Worm (Caenorhabditis elegans) whole organism, late embryonic: ENCODE measurements around the gene F19H8.2.
A peak's percentile ranks its signal among the peaks of the same experiment; 100 is the strongest.

Source experiments
- K02D7.2 ChIP-seq: sonication (generic microtip); optimal IDR thresholded peaks from 2 replicates; lab custom pipeline; 2017; ENCODE audit warnings: mild to moderate bottlenecking, missing genetic modification characterization, missing compliant biosample characterization
- T23F11.4 ChIP-seq: fragments of 200-800 bp; sonication (Bioruptor generic); optimal IDR thresholded peaks from 2 replicates; lab custom pipeline; 2018; ENCODE audit warnings: mild to moderate bottlenecking, missing genetic modification characterization, missing compliant biosample characterization
- Y22D7AL.16 ChIP-seq: sonication (generic microtip); optimal IDR thresholded peaks from 2 replicates; lab custom pipeline; 2016; ENCODE audit warnings: missing genetic modification characterization, missing compliant biosample characterization
- ama-1 ChIP-seq: fragments of 150-350 bp; optimal IDR thresholded peaks from 2 replicates; lab custom pipeline; 2014
- ceh-14 ChIP-seq: sonication (generic microtip); optimal IDR thresholded peaks from 2 replicates; lab custom pipeline; 2016; ENCODE audit warnings: missing genotype, missing genetic modification characterization, missing compliant biosample characterization
- ceh-18 ChIP-seq: sonication (generic microtip); optimal IDR thresholded peaks from 2 replicates; lab custom pipeline; 2016; ENCODE audit warnings: missing genetic modification characterization, missing compliant biosample characterization
- ceh-2 ChIP-seq: sonication (generic microtip); optimal IDR thresholded peaks from 2 replicates; lab custom pipeline; 2016; ENCODE audit warnings: missing genotype, missing genetic modification characterization, missing compliant biosample characterization
- ceh-34 ChIP-seq: sonication (generic microtip); optimal IDR thresholded peaks from 2 replicates; lab custom pipeline; 2016; ENCODE audit warnings: mild to moderate bottlenecking, missing genetic modification characterization, missing compliant biosample characterization
- ceh-45 ChIP-seq: fragments of 200-800 bp; sonication (Bioruptor generic); IDR thresholded peaks from 2 replicates; pipeline ENCODE4 v1.3.6; 2022; ENCODE audit warnings: missing genetic modification reagents, missing genetic modification characterization, missing compliant biosample characterization
- ceh-48 ChIP-seq: sonication (generic microtip); optimal IDR thresholded peaks from 2 replicates; lab custom pipeline; 2016; ENCODE audit warnings: missing genetic modification characterization, inconsistent platforms, missing compliant biosample characterization
- ceh-6 ChIP-seq: fragments of 200-800 bp; sonication (Bioruptor generic); optimal IDR thresholded peaks from 2 replicates; lab custom pipeline; 2018; ENCODE audit warnings: mild to moderate bottlenecking, missing genetic modification characterization, missing compliant biosample characterization
- ceh-9 ChIP-seq: sonication (generic microtip); optimal IDR thresholded peaks from 2 replicates; lab custom pipeline; 2016; ENCODE audit warnings: mild to moderate bottlenecking, missing genetic modification characterization, inconsistent platforms, missing compliant biosample characterization
- dmd-4 ChIP-seq: sonication (generic microtip); optimal IDR thresholded peaks from 2 replicates; lab custom pipeline; 2016; ENCODE audit warnings: borderline replicate concordance, missing genetic modification characterization, missing compliant biosample characterization
- dve-1 ChIP-seq: sonication (generic microtip); optimal IDR thresholded peaks from 2 replicates; lab custom pipeline; 2017; ENCODE audit warnings: antibody characterized with exemption, mild to moderate bottlenecking, missing genetic modification characterization, missing compliant biosample characterization
- elt-2 ChIP-seq: sonication (generic microtip); optimal IDR thresholded peaks from 2 replicates; lab custom pipeline; 2016; ENCODE audit warnings: missing genetic modification reagents, missing genetic modification characterization, missing compliant biosample characterization
- ets-4 ChIP-seq: sonication (generic microtip); optimal IDR thresholded peaks from 2 replicates; lab custom pipeline; 2016; ENCODE audit warnings: missing genetic modification characterization, missing compliant biosample characterization
- fkh-10 ChIP-seq: fragments of 150-350 bp; optimal IDR thresholded peaks from 2 replicates; lab custom pipeline; 2014; ENCODE audit warnings: missing biosample characterization, missing genetic modification reagents, missing genetic modification characterization
- hlh-13 ChIP-seq: fragments of 200-800 bp; sonication (Bioruptor generic); optimal IDR thresholded peaks from 2 replicates; lab custom pipeline; 2018; ENCODE audit warnings: mild to moderate bottlenecking, missing genetic modification characterization, missing compliant biosample characterization
- hlh-30 ChIP-seq: sonication (generic microtip); optimal IDR thresholded peaks from 2 replicates; lab custom pipeline; 2017; ENCODE audit warnings: antibody characterized with exemption, missing genetic modification characterization, missing compliant biosample characterization; ENCODE audit not compliant: insufficient read depth
- hlh-6 ChIP-seq: sonication (generic microtip); optimal IDR thresholded peaks from 2 replicates; lab custom pipeline; 2016; ENCODE audit warnings: missing genotype, missing genetic modification characterization, missing compliant biosample characterization
- hlh-8 ChIP-seq: sonication (generic microtip); optimal IDR thresholded peaks from 2 replicates; lab custom pipeline; 2016; ENCODE audit warnings: missing genotype, missing genetic modification characterization, missing compliant biosample characterization
- nhr-11 ChIP-seq: fragments of 150-350 bp; optimal IDR thresholded peaks from 2 replicates; lab custom pipeline; 2014; ENCODE audit warnings: missing biosample characterization, missing genetic modification characterization
- odd-2 ChIP-seq: sonication (generic microtip); optimal IDR thresholded peaks from 2 replicates; lab custom pipeline; 2017; ENCODE audit warnings: antibody characterized with exemption, mild to moderate bottlenecking, missing genetic modification characterization, missing compliant biosample characterization
- pag-3 ChIP-seq: sonication (generic microtip); optimal IDR thresholded peaks from 2 replicates; lab custom pipeline; 2016; ENCODE audit warnings: missing compliant biosample characterization, missing genetic modification characterization, borderline replicate concordance
- pat-9 ChIP-seq: fragments of 200-800 bp; sonication (Bioruptor generic); optimal IDR thresholded peaks from 2 replicates; lab custom pipeline; 2018; ENCODE audit warnings: mild to moderate bottlenecking, missing genetic modification characterization, moderate library complexity, missing compliant biosample characterization
- pha-2 ChIP-seq: sonication (generic microtip); optimal IDR thresholded peaks from 2 replicates; lab custom pipeline; 2017; ENCODE audit warnings: mild to moderate bottlenecking, missing genetic modification characterization, missing compliant biosample characterization
- pha-4 ChIP-seq: fragments of 150-350 bp; optimal IDR thresholded peaks from 2 replicates; lab custom pipeline; 2018; ENCODE audit warnings: missing biosample characterization, missing genetic modification reagents, missing genetic modification characterization
- pros-1 ChIP-seq: fragments of 150-350 bp; optimal IDR thresholded peaks from 2 replicates; lab custom pipeline; 2014; ENCODE audit warnings: missing biosample characterization, missing genetic modification reagents, missing genetic modification characterization
- sdc-2 ChIP-seq: sonication (generic microtip); optimal IDR thresholded peaks from 2 replicates; lab custom pipeline; 2016; ENCODE audit warnings: missing genotype, missing genetic modification characterization, missing compliant biosample characterization
- sox-2 ChIP-seq: fragments of 200-800 bp; sonication (Bioruptor generic); IDR thresholded peaks from 2 replicates; pipeline ENCODE4 v1.3.6; 2022; ENCODE audit warnings: missing genetic modification reagents, missing genetic modification characterization, missing compliant biosample characterization
- syd-9 ChIP-seq: sonication (generic microtip); optimal IDR thresholded peaks from 2 replicates; lab custom pipeline; 2016; ENCODE audit warnings: mild to moderate bottlenecking, missing genetic modification characterization, moderate library complexity, missing compliant biosample characterization
- tbx-7 ChIP-seq: sonication (generic microtip); optimal IDR thresholded peaks from 2 replicates; lab custom pipeline; 2016; ENCODE audit warnings: missing genotype, missing genetic modification characterization, missing compliant biosample characterization
- unc-3 ChIP-seq, 2 experiments: fragments of 200-800 bp in 1 of 2; sonication (Bioruptor generic) in 1 of 2; sonication (generic microtip) in 1 of 2; conservative IDR thresholded peaks in 1 of 2; optimal IDR thresholded peaks in 1 of 2; 2 replicates each; pipeline versions ENCODE4 v1.3.6 to Lab custom; 2016 to 2022; ENCODE audit warnings: missing compliant biosample characterization in 2 of 2, missing genetic modification characterization in 2 of 2, missing genetic modification reagents in 1 of 2
- unc-55 ChIP-seq: sonication (generic microtip); optimal IDR thresholded peaks from 2 replicates; lab custom pipeline; 2017; ENCODE audit warnings: missing biosample characterization, missing genetic modification reagents, missing genetic modification characterization
- unc-86 ChIP-seq: sonication (generic microtip); optimal IDR thresholded peaks from 2 replicates; lab custom pipeline; 2016; ENCODE audit warnings: missing genetic modification characterization, missing compliant biosample characterization
- ztf-16 ChIP-seq: sonication (generic microtip); optimal IDR thresholded peaks from 2 replicates; lab custom pipeline; 2017; ENCODE audit warnings: missing genetic modification characterization, missing compliant biosample characterization

F19H8.2 gene

ce11 chrII:14618764-14619163 lies 13.1 kb upstream of the F19H8.2 start:
- TF ChIP-seq hlh-30 (tag; lab: Kevin White, UChicago) (no peak), unc-86 (tag; lab: Kevin White, UChicago) (no peak)

DNA sequence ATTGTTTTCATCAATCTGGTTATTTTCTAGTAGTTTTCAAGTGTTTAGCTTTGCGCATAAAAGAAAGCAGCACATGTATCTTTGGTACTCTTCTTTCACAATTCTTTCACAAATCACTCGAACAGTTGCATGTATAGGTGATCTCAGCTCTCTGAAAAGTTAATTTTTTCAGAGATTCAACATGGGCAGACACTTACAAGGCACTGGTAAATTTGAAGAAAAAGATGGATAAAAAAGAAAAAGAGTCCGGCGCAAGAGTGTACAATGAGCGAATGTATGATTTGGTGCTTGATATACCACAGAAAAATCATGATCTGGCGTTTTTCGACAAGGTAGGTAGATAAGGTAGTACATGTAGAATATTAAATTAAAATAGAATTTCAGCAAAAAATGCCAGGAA lies 12.5 kb upstream of the F19H8.2 start:
- TF ChIP-seq ceh-18 (tag; lab: Kevin White, UChicago) (no peak), K02D7.2 (tag; lab: Kevin White, UChicago) (no peak), ceh-45 (no peak)

- TF ChIP-seq ceh-34 (no peak), unc-3 (GFP tag; conservative IDR thresholded peaks at IDR 0.05; lab: Robert Waterston, UW) (no peak), unc-3 (tag; optimal IDR thresholded peaks at IDR 0.05; lab: Kevin White, UChicago) (no peak), hlh-13 (GFP tag; lab: Kevin White, UChicago) (no peak), pat-9 (tag; lab: Kevin White, UChicago) (no peak), dve-1 (no peak), odd-2 (no peak), ceh-14 (tag; lab: Kevin White, UChicago) (no peak), nhr-11 (no peak), tbx-7 (tag; lab: Kevin White, UChicago) (no peak), unc-55 (GFP tag; lab: Kevin White, UChicago) (no peak), sdc-2 (tag; lab: Kevin White, UChicago) (no peak)
Measured at ce11 chrII:14616927-14617326, 11.3 kb upstream of the F19H8.2 start.

DNA sequence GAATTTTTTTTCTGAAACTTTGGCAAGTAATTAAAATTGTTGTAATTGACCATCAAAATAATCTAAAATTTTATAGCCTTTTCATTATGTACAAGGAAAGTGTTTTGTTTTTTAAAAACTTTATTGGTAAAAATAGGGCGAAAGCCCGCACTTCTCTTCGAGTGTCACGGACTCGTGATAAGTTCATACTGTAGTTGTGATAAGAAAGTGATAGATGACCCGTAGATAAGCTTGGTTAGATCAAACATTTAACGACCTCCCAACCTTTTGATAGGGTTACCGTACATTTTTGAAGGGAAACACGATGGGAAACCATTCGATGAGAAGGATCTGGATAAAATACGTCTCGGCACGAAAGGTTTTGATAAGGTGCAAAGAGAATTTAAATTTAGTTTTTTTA lies 10.7 kb upstream of the F19H8.2 start:
- TF ChIP-seq pag-3 = no peak
- TF ChIP-seq hlh-30 (tag; lab: Kevin White, UChicago) = no peak
- no peak for TF ChIP-seq sdc-2 (tag; lab: Kevin White, UChicago)
- no peak for TF ChIP-seq T23F11.4
- TF ChIP-seq hlh-6 (tag; lab: Kevin White, UChicago) = no peak
- TF ChIP-seq odd-2 = no peak
- TF ChIP-seq elt-2 (tag; lab: Kevin White, UChicago) = peak; percentile 80
- TF ChIP-seq ama-1 = no peak
- TF ChIP-seq, all 69 proteins: peak for 1

- TF ChIP-seq ceh-9 (tag; lab: Kevin White, UChicago) = no peak
- TF ChIP-seq hlh-8 (tag; lab: Kevin White, UChicago) = no peak
- TF ChIP-seq ceh-18 (tag; lab: Kevin White, UChicago) = no peak
- TF ChIP-seq dmd-4 (tag; lab: Kevin White, UChicago) = no peak
- no peak for TF ChIP-seq pros-1 (tag; lab: Kevin White, UChicago)
- TF ChIP-seq ztf-16 (tag; lab: Kevin White, UChicago) = no peak
- no peak for TF ChIP-seq ceh-48 (tag; lab: Kevin White, UChicago)
- TF ChIP-seq pha-4 (tag; lab: Kevin White, UChicago) = no peak
- no peak for TF ChIP-seq pag-3
Measured at ce11 chrII:14615735-14616134, 10.1 kb upstream of the F19H8.2 start, which contains the start of gene mltn-9. Gene mltn-9 (plus strand): TSS chrII:14616035.

DNA sequence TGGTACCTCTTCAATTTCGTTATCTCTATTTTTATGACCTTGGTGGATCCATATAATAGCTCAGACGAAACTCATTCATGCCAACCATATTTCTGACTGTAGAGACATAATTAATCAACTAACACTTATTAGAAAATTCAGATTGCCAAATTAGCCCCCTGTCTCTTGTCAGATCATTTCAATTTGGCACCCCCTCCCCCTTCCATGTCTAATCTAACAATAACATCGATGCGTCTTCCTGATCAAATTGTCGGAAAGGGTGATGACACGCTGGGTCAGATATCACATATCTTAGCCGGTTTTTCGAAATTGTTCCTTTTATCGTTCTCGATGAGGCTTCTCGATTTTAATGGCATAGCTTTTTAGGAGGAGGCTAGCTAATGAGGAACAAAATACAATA lies 5.6 kb upstream of the F19H8.2 start:
- TF ChIP-seq ceh-2 (tag; lab: Kevin White, UChicago) = no peak
- no peak for TF ChIP-seq sox-2
- TF ChIP-seq ets-4 (tag; lab: Kevin White, UChicago) = no peak
- TF ChIP-seq pros-1 (tag; lab: Kevin White, UChicago) = no peak
- TF ChIP-seq fkh-10 = no peak
- TF ChIP-seq syd-9 (tag; lab: Kevin White, UChicago) = no peak
- no peak for TF ChIP-seq dve-1
- no peak for TF ChIP-seq ceh-6 (GFP tag; lab: Kevin White, UChicago)
- TF ChIP-seq Y22D7AL.16 (tag; lab: Kevin White, UChicago) = no peak
- no peak for TF ChIP-seq hlh-30 (tag; lab: Kevin White, UChicago)
- no peak for TF ChIP-seq pha-4 (tag; lab: Kevin White, UChicago)
- no peak for TF ChIP-seq pha-2 (tag; lab: Kevin White, UChicago)
- TF ChIP-seq ceh-48 (tag; lab: Kevin White, UChicago) = no peak
